Fruit fly (Drosophila melanogaster) S2 (cell line): ENCODE results near the gene CG12590.

Experiments used
- CG8478 ChIP-seq: fragments of >200 bp; optimal IDR thresholded peaks from 2 replicates; lab custom pipeline; 2018
- CTCF ChIP-seq, 2 experiments: fragments of >200 bp; optimal IDR thresholded peaks; 2 replicates each; lab custom pipeline; 2018

DNA sequence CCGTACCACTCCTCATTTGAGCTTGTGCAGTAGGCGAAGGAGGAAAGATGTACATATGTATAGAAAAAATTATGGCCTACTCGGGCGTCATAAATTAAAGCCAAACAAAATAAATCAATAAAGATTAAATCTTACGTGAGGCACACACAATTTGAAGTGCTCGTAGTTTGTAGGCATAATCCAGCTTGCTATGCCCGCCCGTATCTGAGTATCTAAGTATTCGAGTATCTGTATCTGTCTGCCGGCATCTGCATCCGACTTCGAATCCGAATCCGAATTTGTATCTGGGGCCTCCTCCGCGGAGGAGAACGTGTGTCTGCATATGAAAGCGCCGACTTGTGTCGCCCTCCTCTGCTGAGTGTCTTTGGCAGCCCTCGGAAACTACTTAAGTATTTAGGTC lies 43.0 kb upstream of the CG12590 start:
- TF ChIP-seq CG8478 (lab: Kevin White, UChicago) (no peak), CTCF (optimal IDR thresholded peaks at IDR 0.05; lab: Kevin White, UChicago) (no peak)
